Worm (Caenorhabditis elegans): ENCODE measurements around the gene ragc-1.

Gene ragc-1

ce11 chrIV:11627847-11628246 is 23.1 kb upstream of the ragc-1 start, which contains the start of gene lys-6:
Gene lys-6 (minus strand): TSS chrIV:11627947.
- TF ChIP-seq scrt-1 (GFP tag; IDR thresholded peaks at IDR 0.05) = no peak
- TF ChIP-seq B0310.2 (tag; optimal IDR thresholded peaks at IDR 0.05) = no peak
- TF ChIP-seq ceh-36 (tag; optimal IDR thresholded peaks at IDR 0.05) = no peak
- TF ChIP-seq hnd-1 (tag; optimal IDR thresholded peaks at IDR 0.05) = no peak
- TF ChIP-seq tra-4 (tag; optimal IDR thresholded peaks at IDR 0.05) = no peak
- no peak for TF ChIP-seq aly-1 (tag; optimal IDR thresholded peaks at IDR 0.05)
- TF ChIP-seq flt-1 (GFP tag; IDR thresholded peaks at IDR 0.05) = no peak
- TF ChIP-seq F13C5.2 (tag; optimal IDR thresholded peaks at IDR 0.05) = no peak
- TF ChIP-seq tbx-11 (GFP tag; IDR thresholded peaks at IDR 0.05) = no peak
- TF ChIP-seq pes-1 (GFP tag; IDR thresholded peaks at IDR 0.05) = no peak
- TF ChIP-seq hmbx-1 (tag; optimal IDR thresholded peaks at IDR 0.05) = no peak
- no peak for TF ChIP-seq hmg-4 (GFP tag; optimal IDR thresholded peaks at IDR 0.05)
- TF ChIP-seq sea-1 (GFP tag; conservative IDR thresholded peaks at IDR 0.05) = no peak
- no peak for TF ChIP-seq ceh-13 (GFP tag; optimal IDR thresholded peaks at IDR 0.05)
- no peak for TF ChIP-seq ama-1 (optimal IDR thresholded peaks at IDR 0.05)
- TF ChIP-seq ets-7 (tag; optimal IDR thresholded peaks at IDR 0.05) = no peak
- TF ChIP-seq tbx-37 (GFP tag; conservative IDR thresholded peaks at IDR 0.05) = no peak

DNA sequence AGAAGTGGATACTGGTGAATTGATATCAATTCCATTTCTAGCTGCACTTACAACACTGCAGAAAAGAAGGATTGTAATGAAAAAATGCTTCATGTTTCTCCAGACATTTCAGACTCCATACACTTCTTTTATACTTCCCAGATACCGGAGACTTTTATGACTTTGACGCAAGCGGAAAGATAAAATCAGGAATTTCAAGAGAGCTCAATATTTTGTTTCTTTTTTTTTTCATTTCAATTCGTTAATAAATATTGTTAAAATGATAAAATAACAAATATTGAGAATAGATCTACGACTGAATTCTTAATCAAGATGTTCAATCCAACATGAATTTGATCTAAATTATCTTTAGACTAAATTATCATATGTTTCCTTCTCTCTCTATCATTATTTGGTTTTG is 20.7 kb upstream of the ragc-1 start, which contains the start of gene lys-5:
TSS of gene lys-5 (minus strand) at position 101 of the 400 bp plus-strand sequence.
- no peak for TF ChIP-seq ets-7 (tag; optimal IDR thresholded peaks at IDR 0.05)
- TF ChIP-seq tra-4 (tag; optimal IDR thresholded peaks at IDR 0.05) = no peak
- no peak for TF ChIP-seq hmbx-1 (tag; optimal IDR thresholded peaks at IDR 0.05)
- TF ChIP-seq pes-1 (GFP tag; IDR thresholded peaks at IDR 0.05) = no peak
- no peak for TF ChIP-seq sea-1 (GFP tag; conservative IDR thresholded peaks at IDR 0.05)
- no peak for TF ChIP-seq tbx-11 (GFP tag; IDR thresholded peaks at IDR 0.05)
- no peak for TF ChIP-seq hnd-1 (tag; optimal IDR thresholded peaks at IDR 0.05)
- TF ChIP-seq ama-1 (optimal IDR thresholded peaks at IDR 0.05) = no peak
- TF ChIP-seq flt-1 (GFP tag; IDR thresholded peaks at IDR 0.05) = no peak
- no peak for TF ChIP-seq ceh-36 (tag; optimal IDR thresholded peaks at IDR 0.05)
- no peak for TF ChIP-seq aly-1 (tag; optimal IDR thresholded peaks at IDR 0.05)
- TF ChIP-seq hmg-4 (GFP tag; optimal IDR thresholded peaks at IDR 0.05) = no peak
- no peak for TF ChIP-seq F13C5.2 (tag; optimal IDR thresholded peaks at IDR 0.05)
- TF ChIP-seq B0310.2 (tag; optimal IDR thresholded peaks at IDR 0.05) = no peak
- TF ChIP-seq ceh-13 (GFP tag; optimal IDR thresholded peaks at IDR 0.05) = no peak
- no peak for TF ChIP-seq tbx-37 (GFP tag; conservative IDR thresholded peaks at IDR 0.05)
- no peak for TF ChIP-seq scrt-1 (GFP tag; IDR thresholded peaks at IDR 0.05)

- TF ChIP-seq hnd-1 (tag; optimal IDR thresholded peaks at IDR 0.05) (no peak), B0310.2 (tag; optimal IDR thresholded peaks at IDR 0.05) (no peak), scrt-1 (GFP tag; IDR thresholded peaks at IDR 0.05) (no peak), ama-1 (optimal IDR thresholded peaks at IDR 0.05) (no peak), tbx-11 (GFP tag; IDR thresholded peaks at IDR 0.05) (no peak), pes-1 (GFP tag; IDR thresholded peaks at IDR 0.05) (no peak), flt-1 (GFP tag; IDR thresholded peaks at IDR 0.05) (no peak), tbx-37 (GFP tag; conservative IDR thresholded peaks at IDR 0.05) (no peak), F13C5.2 (tag; optimal IDR thresholded peaks at IDR 0.05) (no peak), hmbx-1 (tag; optimal IDR thresholded peaks at IDR 0.05) (no peak), hmg-4 (GFP tag; optimal IDR thresholded peaks at IDR 0.05) (no peak), tra-4 (tag; optimal IDR thresholded peaks at IDR 0.05) (no peak), ceh-13 (GFP tag; optimal IDR thresholded peaks at IDR 0.05) (no peak)
Observed at ce11 chrIV:11623759-11624287, 19.1 kb upstream of the ragc-1 start.

DNA sequence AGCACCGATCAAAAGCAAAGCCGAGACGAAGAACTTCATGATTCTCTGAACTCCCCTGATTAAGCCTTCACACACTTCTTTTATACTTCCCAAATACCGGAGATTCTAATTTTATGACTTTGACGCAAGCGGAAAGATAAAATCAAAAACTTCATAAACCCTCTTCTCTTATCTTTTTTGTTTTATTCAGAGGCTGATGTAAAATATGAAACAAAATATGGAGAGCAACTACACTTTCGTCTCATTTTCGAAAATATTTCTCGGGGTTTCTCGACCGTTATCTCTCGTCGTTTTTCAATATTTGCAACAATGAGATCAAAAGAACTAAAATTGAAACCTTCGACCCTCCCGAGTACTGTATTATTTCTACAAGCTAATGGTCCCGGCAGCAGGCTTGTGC is 18.3 kb upstream of the ragc-1 start, which contains the start of gene lys-4:
TSS of gene lys-4 (minus strand) at position 115 of the 400 bp plus-strand sequence.
- TF ChIP-seq hmbx-1 (tag; optimal IDR thresholded peaks at IDR 0.05) = no peak
- no peak for TF ChIP-seq ceh-36 (tag; optimal IDR thresholded peaks at IDR 0.05)
- TF ChIP-seq hnd-1 (tag; optimal IDR thresholded peaks at IDR 0.05) = no peak
- no peak for TF ChIP-seq flt-1 (GFP tag; IDR thresholded peaks at IDR 0.05)
- no peak for TF ChIP-seq F13C5.2 (tag; optimal IDR thresholded peaks at IDR 0.05)

- no peak for TF ChIP-seq scrt-1 (GFP tag; IDR thresholded peaks at IDR 0.05)
- TF ChIP-seq ama-1 (optimal IDR thresholded peaks at IDR 0.05) = no peak
- TF ChIP-seq ets-7 (tag; optimal IDR thresholded peaks at IDR 0.05) = no peak
- no peak for TF ChIP-seq hnd-1 (tag; optimal IDR thresholded peaks at IDR 0.05)
- no peak for TF ChIP-seq flt-1 (GFP tag; IDR thresholded peaks at IDR 0.05)
- TF ChIP-seq ceh-13 (GFP tag; optimal IDR thresholded peaks at IDR 0.05) = no peak
- TF ChIP-seq hmbx-1 (tag; optimal IDR thresholded peaks at IDR 0.05) = no peak
- no peak for TF ChIP-seq sea-1 (GFP tag; conservative IDR thresholded peaks at IDR 0.05)
- TF ChIP-seq aly-1 (tag; optimal IDR thresholded peaks at IDR 0.05) = no peak
- no peak for TF ChIP-seq B0310.2 (tag; optimal IDR thresholded peaks at IDR 0.05)
- no peak for TF ChIP-seq ceh-36 (tag; optimal IDR thresholded peaks at IDR 0.05)
- TF ChIP-seq hmg-4 (GFP tag; optimal IDR thresholded peaks at IDR 0.05) = no peak
- no peak for TF ChIP-seq tbx-11 (GFP tag; IDR thresholded peaks at IDR 0.05)
- TF ChIP-seq tbx-37 (GFP tag; conservative IDR thresholded peaks at IDR 0.05) = no peak
- TF ChIP-seq pes-1 (GFP tag; IDR thresholded peaks at IDR 0.05) = no peak
- no peak for TF ChIP-seq tra-4 (tag; optimal IDR thresholded peaks at IDR 0.05)
- no peak for TF ChIP-seq F13C5.2 (tag; optimal IDR thresholded peaks at IDR 0.05)
Observed at ce11 chrIV:11622336-11622735, 17.6 kb upstream of the ragc-1 start.

ce11 chrIV:11620909-11621308 is 16.2 kb upstream of the ragc-1 start, which contains the start of gene dsl-5:
Gene dsl-5 (minus strand): TSS chrIV:11621009.
- TF ChIP-seq B0310.2 (tag; optimal IDR thresholded peaks at IDR 0.05) = no peak
- TF ChIP-seq flt-1 (GFP tag; IDR thresholded peaks at IDR 0.05) = no peak
- no peak for TF ChIP-seq ceh-36 (tag; optimal IDR thresholded peaks at IDR 0.05)
- no peak for TF ChIP-seq tbx-37 (GFP tag; conservative IDR thresholded peaks at IDR 0.05)
- no peak for TF ChIP-seq hmg-4 (GFP tag; optimal IDR thresholded peaks at IDR 0.05)
- no peak for TF ChIP-seq F13C5.2 (tag; optimal IDR thresholded peaks at IDR 0.05)
- no peak for TF ChIP-seq sea-1 (GFP tag; conservative IDR thresholded peaks at IDR 0.05)
- no peak for TF ChIP-seq tbx-11 (GFP tag; IDR thresholded peaks at IDR 0.05)
- TF ChIP-seq pes-1 (GFP tag; IDR thresholded peaks at IDR 0.05) = no peak
- TF ChIP-seq scrt-1 (GFP tag; IDR thresholded peaks at IDR 0.05) = no peak
- no peak for TF ChIP-seq aly-1 (tag; optimal IDR thresholded peaks at IDR 0.05)
- no peak for TF ChIP-seq ets-7 (tag; optimal IDR thresholded peaks at IDR 0.05)
- no peak for TF ChIP-seq hnd-1 (tag; optimal IDR thresholded peaks at IDR 0.05)
- TF ChIP-seq ama-1 (optimal IDR thresholded peaks at IDR 0.05) = no peak
- no peak for TF ChIP-seq tra-4 (tag; optimal IDR thresholded peaks at IDR 0.05)
- no peak for TF ChIP-seq hmbx-1 (tag; optimal IDR thresholded peaks at IDR 0.05)
- TF ChIP-seq ceh-13 (GFP tag; optimal IDR thresholded peaks at IDR 0.05) = no peak
